Fruit fly (Drosophila melanogaster) whole organism, embryonic: ENCODE data around the gene CG31792.
A peak's percentile ranks its signal among the peaks of the same experiment; 100 is the strongest.

Experiments used
- B-H1 ChIP-seq: fragments of 200-800 bp; sonication (Bioruptor generic); IDR thresholded peaks from 3 replicates; pipeline ENCODE4 v1.3.6; 2022; ENCODE audit warnings: missing biosample characterization, missing genetic modification characterization
- BtbVII ChIP-seq: fragments of 200-800 bp; sonication (Bioruptor generic); optimal IDR thresholded peaks from 3 replicates; lab custom pipeline; 2017; ENCODE audit warnings: missing biosample characterization, mild to moderate bottlenecking, missing genetic modification characterization
- CG10366 ChIP-seq: fragments of 200-800 bp; sonication (Bioruptor generic); IDR thresholded peaks from 2 replicates; pipeline ENCODE4 v1.3.6; 2022; ENCODE audit warnings: missing biosample characterization, missing genetic modification characterization
- CG11723 ChIP-seq: fragments of 200-800 bp; sonication (Bioruptor generic); optimal IDR thresholded peaks from 2 replicates; lab custom pipeline; 2017; ENCODE audit warnings: missing biosample characterization, mild to moderate bottlenecking, missing genetic modification characterization
- CG15479 ChIP-seq: fragments of 200-800 bp; sonication (Bioruptor generic); optimal IDR thresholded peaks from 3 replicates; lab custom pipeline; 2019; ENCODE audit warnings: missing biosample characterization, mild to moderate bottlenecking, missing genetic modification characterization, moderate library complexity
- CG1603 ChIP-seq: fragments of 200-800 bp; sonication (Bioruptor generic); optimal IDR thresholded peaks from 2 replicates; lab custom pipeline; 2019; ENCODE audit warnings: missing biosample characterization, mild to moderate bottlenecking, missing genetic modification characterization, moderate library complexity
- CG16815 ChIP-seq: fragments of 200-800 bp; sonication (Bioruptor generic); optimal IDR thresholded peaks from 3 replicates; lab custom pipeline; 2017; ENCODE audit warnings: missing biosample characterization, mild to moderate bottlenecking, missing genetic modification characterization
- CG17186 ChIP-seq: fragments of 200-800 bp; sonication (Bioruptor generic); optimal IDR thresholded peaks from 3 replicates; lab custom pipeline; 2017; ENCODE audit warnings: missing biosample characterization, missing genetic modification reagents, missing genetic modification characterization
- CG1832 ChIP-seq: fragments of 200-800 bp; sonication (Bioruptor generic); optimal IDR thresholded peaks from 2 replicates; lab custom pipeline; 2017; ENCODE audit warnings: missing biosample characterization, mild to moderate bottlenecking, missing genetic modification characterization, inconsistent platforms
- CG18599 ChIP-seq: fragments of 200-800 bp; sonication (Bioruptor generic); optimal IDR thresholded peaks from 3 replicates; lab custom pipeline; 2017; ENCODE audit warnings: missing biosample characterization, missing genetic modification characterization, mild to moderate bottlenecking, moderate library complexity, missing genetic modification reagents
- CG2875 ChIP-seq: fragments of 200-800 bp; sonication (Bioruptor generic); optimal IDR thresholded peaks from 2 replicates; lab custom pipeline; 2017; ENCODE audit warnings: missing biosample characterization, mild to moderate bottlenecking, missing genetic modification characterization, missing genetic modification reagents
- CG33557 ChIP-seq: fragments of 200-800 bp; sonication (Bioruptor generic); optimal IDR thresholded peaks from 2 replicates; lab custom pipeline; 2019; ENCODE audit warnings: missing biosample characterization, mild to moderate bottlenecking, missing genetic modification characterization, moderate library complexity
- CG3726 ChIP-seq: fragments of 200-800 bp; sonication (Bioruptor generic); IDR thresholded peaks from 3 replicates; pipeline ENCODE4, ENCODE4 v1.3.6; 2022; ENCODE audit warnings: missing biosample characterization, missing genetic modification characterization
- CG7372 ChIP-seq: fragments of 200-800 bp; sonication (Bioruptor generic); IDR thresholded peaks from 2 replicates; pipeline ENCODE4 v1.3.6; 2022; ENCODE audit warnings: missing biosample characterization, missing genetic modification characterization
- CG8089 ChIP-seq: fragments of 200-800 bp; sonication (Bioruptor generic); optimal IDR thresholded peaks from 3 replicates; lab custom pipeline; 2016; ENCODE audit warnings: missing biosample characterization, missing genetic modification characterization
- CG9437 ChIP-seq: fragments of 200-800 bp; sonication (Bioruptor generic); optimal IDR thresholded peaks from 2 replicates; lab custom pipeline; 2018; ENCODE audit warnings: missing biosample characterization, mild to moderate bottlenecking, missing genetic modification characterization
- Dip2 ChIP-seq: fragments of 200-800 bp; sonication (Bioruptor generic); IDR thresholded peaks from 2 replicates; pipeline ENCODE4 v1.3.6; 2022; ENCODE audit warnings: missing biosample characterization, missing genetic modification characterization
- Doc2 ChIP-seq: fragments of 200-800 bp; sonication (Bioruptor generic); IDR thresholded peaks from 2 replicates; pipeline ENCODE4 v1.3.6; 2022; ENCODE audit warnings: missing biosample characterization, missing genetic modification characterization
- Drgx ChIP-seq: fragments of 200-800 bp; sonication (Bioruptor generic); IDR thresholded peaks from 2 replicates; pipeline ENCODE4 v1.3.6; 2022; ENCODE audit warnings: missing biosample characterization, missing genetic modification characterization
- Hand ChIP-seq: fragments of 200-800 bp; sonication (Bioruptor generic); optimal IDR thresholded peaks from 2 replicates; lab custom pipeline; 2017; ENCODE audit warnings: mild to moderate bottlenecking, missing biosample characterization, missing genetic modification reagents, missing genetic modification characterization
- Hey ChIP-seq: fragments of 200-800 bp; sonication (Bioruptor generic); optimal IDR thresholded peaks from 3 replicates; lab custom pipeline; 2018; ENCODE audit warnings: missing biosample characterization, mild to moderate bottlenecking, missing genetic modification characterization
- Lim3 ChIP-seq: fragments of 200-800 bp; sonication (Bioruptor generic); IDR thresholded peaks from 2 replicates; pipeline ENCODE4 v1.3.6; 2022; ENCODE audit warnings: missing biosample characterization, missing genetic modification characterization
- Mad ChIP-seq: fragments of 200-800 bp; sonication (Bioruptor generic); optimal IDR thresholded peaks from 2 replicates; lab custom pipeline; 2016; ENCODE audit warnings: missing biosample characterization, missing genetic modification characterization
- Oli ChIP-seq: fragments of 200-800 bp; sonication (Bioruptor generic); optimal IDR thresholded peaks from 2 replicates; lab custom pipeline; 2018; ENCODE audit warnings: missing biosample characterization, mild to moderate bottlenecking, missing genetic modification characterization, moderate library complexity
- PHDP ChIP-seq: fragments of 200-800 bp; sonication (Bioruptor generic); optimal IDR thresholded peaks from 3 replicates; lab custom pipeline; 2018; ENCODE audit warnings: missing biosample characterization, mild to moderate bottlenecking, missing genetic modification characterization, moderate library complexity
- Poxn ChIP-seq: fragments of 200-800 bp; sonication (Bioruptor generic); IDR thresholded peaks from 2 replicates; pipeline ENCODE4 v1.3.6; 2022; ENCODE audit warnings: missing biosample characterization, missing genetic modification characterization
- Ravus ChIP-seq: fragments of 200-800 bp; sonication (Bioruptor generic); IDR thresholded peaks from 2 replicates; pipeline ENCODE4 v1.3.6; 2022; ENCODE audit warnings: missing biosample characterization, missing genetic modification characterization
- Sry-β ChIP-seq: fragments of 200-800 bp; sonication (Bioruptor generic); optimal IDR thresholded peaks from 2 replicates; lab custom pipeline; 2018; ENCODE audit warnings: missing biosample characterization, mild to moderate bottlenecking, missing genetic modification characterization, moderate library complexity
- TFAM ChIP-seq: fragments of 200-800 bp; sonication (Bioruptor generic); optimal IDR thresholded peaks from 2 replicates; lab custom pipeline; 2017; ENCODE audit warnings: missing biosample characterization, missing genetic modification characterization, inconsistent platforms
- Vsx1 ChIP-seq: fragments of 200-800 bp; sonication (Bioruptor generic); optimal IDR thresholded peaks from 2 replicates; lab custom pipeline; 2017; ENCODE audit warnings: missing biosample characterization, mild to moderate bottlenecking, missing genetic modification characterization, missing genetic modification reagents
- ac ChIP-seq: fragments of 200-800 bp; sonication (Bioruptor generic); optimal IDR thresholded peaks from 3 replicates; lab custom pipeline; 2017; ENCODE audit warnings: missing biosample characterization, mild to moderate bottlenecking, missing genetic modification characterization
- chif ChIP-seq, 2 experiments: fragments of 200-800 bp; sonication (Bioruptor generic); optimal IDR thresholded peaks; 3 replicates each; lab custom pipeline; 2016; ENCODE audit warnings: missing biosample characterization in 2 of 2, missing genetic modification characterization in 2 of 2
- da ChIP-seq: fragments of 200-800 bp; sonication (Bioruptor generic); optimal IDR thresholded peaks from 2 replicates; lab custom pipeline; 2016; ENCODE audit warnings: missing biosample characterization, missing genetic modification characterization
- ems ChIP-seq: fragments of 200-800 bp; sonication (Bioruptor generic); optimal IDR thresholded peaks from 3 replicates; lab custom pipeline; 2016; ENCODE audit warnings: missing biosample characterization, missing genetic modification characterization
- en ChIP-seq: fragments of 200-800 bp; sonication (Bioruptor generic); optimal IDR thresholded peaks from 2 replicates; lab custom pipeline; 2016; ENCODE audit warnings: missing biosample characterization, missing genetic modification characterization
- grau ChIP-seq: fragments of 200-800 bp; optimal IDR thresholded peaks from 3 replicates; lab custom pipeline; 2019; ENCODE audit warnings: missing biosample characterization, mild to moderate bottlenecking, missing genetic modification characterization, moderate library complexity
- gro ChIP-seq: fragments of 200-800 bp; sonication (Bioruptor generic); optimal IDR thresholded peaks from 2 replicates; lab custom pipeline; 2016; ENCODE audit warnings: missing biosample characterization, missing genetic modification characterization
- gsb-n ChIP-seq: fragments of 200-800 bp; sonication (Bioruptor generic); optimal IDR thresholded peaks from 3 replicates; lab custom pipeline; 2018; ENCODE audit warnings: missing biosample characterization, mild to moderate bottlenecking, missing genetic modification characterization
- hbn ChIP-seq: fragments of 200-800 bp; sonication (Bioruptor generic); IDR thresholded peaks from 2 replicates; pipeline ENCODE4 v1.3.6; 2022; ENCODE audit warnings: missing biosample characterization, missing genetic modification characterization; ENCODE audit not compliant: partially characterized antibody
- kay ChIP-seq: fragments of 200-800 bp; sonication (Bioruptor generic); optimal IDR thresholded peaks from 2 replicates; lab custom pipeline; 2016; ENCODE audit warnings: missing biosample characterization, missing genetic modification characterization
- kni ChIP-seq: fragments of 200-800 bp; sonication (Bioruptor generic); optimal IDR thresholded peaks from 3 replicates; lab custom pipeline; 2017; ENCODE audit warnings: mild to moderate bottlenecking, missing biosample characterization, missing genetic modification reagents, missing genetic modification characterization
- lilli ChIP-seq: fragments of 200-800 bp; sonication (Bioruptor generic); optimal IDR thresholded peaks from 3 replicates; lab custom pipeline; 2016; ENCODE audit warnings: missing biosample characterization, missing genetic modification characterization
- onecut ChIP-seq: fragments of 200-800 bp; sonication (Bioruptor generic); IDR thresholded peaks from 2 replicates; pipeline ENCODE4 v1.3.6; 2022; ENCODE audit warnings: missing biosample characterization, missing genetic modification characterization
- pita ChIP-seq: fragments of 200-800 bp; sonication (Bioruptor generic); optimal IDR thresholded peaks from 2 replicates; lab custom pipeline; 2017; ENCODE audit warnings: missing biosample characterization, mild to moderate bottlenecking, missing genetic modification characterization
- ranshi ChIP-seq: fragments of 200-800 bp; sonication (Bioruptor generic); IDR thresholded peaks from 2 replicates; pipeline ENCODE4 v1.3.6; 2022; ENCODE audit warnings: missing biosample characterization, missing genetic modification characterization
- seq ChIP-seq: fragments of 200-800 bp; sonication (Bioruptor generic); IDR thresholded peaks from 2 replicates; pipeline ENCODE4 v1.3.6; 2022; ENCODE audit warnings: missing biosample characterization, missing genetic modification characterization
- slp2 ChIP-seq: fragments of 200-800 bp; sonication (Bioruptor generic); optimal IDR thresholded peaks from 2 replicates; lab custom pipeline; 2016; ENCODE audit warnings: missing biosample characterization, missing genetic modification characterization
- stc ChIP-seq: fragments of 200-800 bp; sonication (Bioruptor generic); IDR thresholded peaks from 2 replicates; pipeline ENCODE4 v1.3.6; 2022; ENCODE audit warnings: missing biosample characterization, missing genetic modification characterization
- trem ChIP-seq: fragments of 200-800 bp; optimal IDR thresholded peaks from 3 replicates; lab custom pipeline; 2019; ENCODE audit warnings: missing biosample characterization, mild to moderate bottlenecking, missing genetic modification characterization, moderate library complexity
- tx ChIP-seq: fragments of 200-800 bp; sonication (Bioruptor generic); optimal IDR thresholded peaks from 2 replicates; lab custom pipeline; 2016; ENCODE audit warnings: missing biosample characterization, missing genetic modification characterization
- usp ChIP-seq: fragments of >200 bp; optimal IDR thresholded peaks from 2 replicates; lab custom pipeline; 2017; ENCODE audit warnings: missing biosample characterization, missing genetic modification characterization

CG31792 gene

DNA sequence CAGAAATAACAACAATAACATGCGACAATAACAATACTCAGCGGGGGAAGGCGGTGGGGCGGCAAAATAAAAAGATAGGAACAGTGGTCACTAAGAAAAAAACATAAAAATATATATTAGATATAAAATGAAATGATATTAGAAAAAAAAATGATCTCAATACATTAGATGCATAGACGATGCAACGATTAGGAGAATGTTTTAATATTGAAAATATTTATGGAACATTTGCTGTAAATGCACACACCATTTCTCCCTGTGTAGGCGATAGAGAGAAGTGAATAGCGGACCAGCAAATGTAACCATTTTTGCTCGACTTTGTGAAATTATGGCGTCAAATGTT lies 31.1 kb upstream of the CG31792 start (continued):
- no peak for TF ChIP-seq kni (GFP tag; lab: Kevin White, UChicago)
- peak; percentile 69; the same call in 1 of the 2 replicates for TF ChIP-seq Doc2 (GFP tag; lab: Robert Waterston, UW)
- TF ChIP-seq stc (GFP tag; lab: Robert Waterston, UW), result peak; percentile 81
- peak; percentile 16 for TF ChIP-seq Mad
- TF ChIP-seq da (GFP tag; lab: Kevin White, UChicago), result no peak
- TF ChIP-seq Poxn, result peak; percentile 86
- TF ChIP-seq CG1832 (GFP tag; lab: Kevin White, UChicago), result no peak
- no peak for TF ChIP-seq usp (GFP tag; lab: Kevin White, UChicago)
- TF ChIP-seq chif (GFP tag; optimal IDR thresholded peaks at IDR 0.05; lab: Kevin White, UChicago), result peak; percentile 5 to 33
- peak; percentile 85 for TF ChIP-seq B-H1
- peak; percentile 33 for TF ChIP-seq ems
- TF ChIP-seq BtbVII (GFP tag; lab: Kevin White, UChicago), result peak; percentile 83
- peak; percentile 47; the same call in 1 of the 2 replicates for TF ChIP-seq onecut (GFP tag; lab: Robert Waterston, UW)
- peak; percentile 73 for TF ChIP-seq Oli (tag; lab: Kevin White, UChicago)
- TF ChIP-seq ac (GFP tag; lab: Kevin White, UChicago), result no peak
- no peak for TF ChIP-seq hbn (GFP tag; lab: Robert Waterston, UW)
- TF ChIP-seq Sry-β (GFP tag; lab: Kevin White, UChicago), result no peak
- peak; percentile 46; the same call in 1 of the 3 replicates for TF ChIP-seq CG3726
- TF ChIP-seq pita (GFP tag; lab: Kevin White, UChicago), result no peak
- TF ChIP-seq Drgx (GFP tag; lab: Robert Waterston, UW), result peak; percentile 77
- peak; percentile 84 for TF ChIP-seq ranshi
- TF ChIP-seq CG2875 (GFP tag; lab: Kevin White, UChicago), result peak; percentile 3
- TF ChIP-seq Hand, result peak; percentile 63
- no peak for TF ChIP-seq CG33557 (GFP tag; lab: Kevin White, UChicago)
- TF ChIP-seq en (GFP tag; lab: Kevin White, UChicago), result no peak
- no peak for TF ChIP-seq CG15479 (GFP tag; lab: Kevin White, UChicago)
- peak; percentile 88 for TF ChIP-seq seq
- no peak for TF ChIP-seq CG11723 (GFP tag; lab: Kevin White, UChicago)
- peak; percentile 73 for TF ChIP-seq Ravus (GFP tag; lab: Robert Waterston, UW)
- no peak for TF ChIP-seq CG17186 (GFP tag; lab: Kevin White, UChicago)
- TF ChIP-seq gsb-n (tag; lab: Kevin White, UChicago), result peak; percentile 19
- peak; percentile 88 for TF ChIP-seq grau (tag; lab: Kevin White, UChicago)
- TF ChIP-seq CG8089 (GFP tag; lab: Kevin White, UChicago), result peak; percentile 37
- TF ChIP-seq CG1603 (tag; lab: Kevin White, UChicago), result no peak
- peak; percentile 93 for TF ChIP-seq CG18599 (GFP tag; lab: Kevin White, UChicago)
- no peak for TF ChIP-seq Hey
- TF ChIP-seq lilli (GFP tag; lab: Kevin White, UChicago), result peak; percentile 78
- TF ChIP-seq gro (GFP tag; lab: Kevin White, UChicago), result peak; percentile 61
- peak; percentile 84 for TF ChIP-seq PHDP (tag; lab: Kevin White, UChicago)
- TF ChIP-seq CG16815, result peak; percentile 8
- TF ChIP-seq tx, result peak; percentile 28
- TF ChIP-seq trem (tag; lab: Kevin White, UChicago), result peak; percentile 50
- no peak for TF ChIP-seq CG9437 (GFP tag; lab: Kevin White, UChicago)
- no peak for TF ChIP-seq kay (GFP tag; lab: Kevin White, UChicago)
- TF ChIP-seq Lim3, result no peak
- peak; percentile 37 for TF ChIP-seq Vsx1 (GFP tag; lab: Kevin White, UChicago)
- peak; percentile 44 for TF ChIP-seq slp2
- peak; percentile 91 for TF ChIP-seq CG7372 (GFP tag; lab: Robert Waterston, UW)
- TF ChIP-seq CG10366 (GFP tag; lab: Robert Waterston, UW), result peak; percentile 88
- TF ChIP-seq TFAM (GFP tag; lab: Kevin White, UChicago), result no peak
- no peak for TF ChIP-seq Dip2 (GFP tag; lab: Robert Waterston, UW)
